Worm (Caenorhabditis elegans) whole organism, mixed stage, embryonic: ENCODE data around the gene Y39E4B.11.

ENCODE experiments used
- lin-13 ChIP-seq: fragments of 150-350 bp; optimal IDR thresholded peaks from 2 replicates; lab custom pipeline; 2014; ENCODE audit warnings: missing biosample characterization, missing genetic modification characterization
- nhr-2 ChIP-seq: fragments of 150-350 bp; optimal IDR thresholded peaks from 2 replicates; lab custom pipeline; 2014; ENCODE audit warnings: missing biosample characterization, missing genetic modification characterization
- nhr-237 ChIP-seq: fragments of 150-350 bp; optimal IDR thresholded peaks from 2 replicates; lab custom pipeline; 2014; ENCODE audit warnings: missing biosample characterization, missing genetic modification characterization
- sem-2 ChIP-seq: fragments of 200-800 bp; sonication (Bioruptor generic); optimal IDR thresholded peaks from 2 replicates; lab custom pipeline; 2018; ENCODE audit warnings: mild to moderate bottlenecking, missing genetic modification characterization, missing compliant biosample characterization
- unc-120 ChIP-seq: sonication (generic microtip); optimal IDR thresholded peaks from 2 replicates; lab custom pipeline; 2017; ENCODE audit warnings: missing genetic modification characterization, missing compliant biosample characterization; ENCODE audit not compliant: poor library complexity, severe bottlenecking

ce11 chrIII:13225019-13225418 is 20.2 kb downstream of the Y39E4B.11 start:
- no peak for TF ChIP-seq nhr-2 (tag; lab: Kevin White, UChicago)
- peak; percentile 57 for TF ChIP-seq sem-2
- TF ChIP-seq nhr-237 (tag; lab: Kevin White, UChicago): no peak
- no peak for TF ChIP-seq lin-13 (tag; lab: Kevin White, UChicago)
- TF ChIP-seq unc-120 (tag; lab: Kevin White, UChicago): peak; percentile 40
